Fruit fly (Drosophila melanogaster) whole organism, embryonic: ENCODE data around the gene CAH4.
A peak's percentile ranks its signal among the peaks of the same experiment; 100 is the strongest.

Source experiments
- Atf3 ChIP-seq: fragments of 200-800 bp; sonication (Bioruptor generic); optimal IDR thresholded peaks from 3 replicates; lab custom pipeline; 2016; ENCODE audit warnings: missing biosample characterization, missing genetic modification characterization
- CG11085 ChIP-seq: fragments of 200-800 bp; sonication (Bioruptor generic); IDR thresholded peaks from 2 replicates; pipeline ENCODE4 v1.3.6; 2022; ENCODE audit warnings: missing biosample characterization, missing genetic modification characterization
- CG12155 ChIP-seq: fragments of 200-800 bp; sonication (Bioruptor generic); optimal IDR thresholded peaks from 3 replicates; lab custom pipeline; 2016; ENCODE audit warnings: missing biosample characterization, missing genetic modification characterization
- CG12942 ChIP-seq: fragments of 200-800 bp; sonication (Bioruptor generic); optimal IDR thresholded peaks from 3 replicates; lab custom pipeline; 2016; ENCODE audit warnings: missing biosample characterization, missing genetic modification characterization
- CG13287 ChIP-seq: fragments of 200-800 bp; sonication (Bioruptor generic); IDR thresholded peaks from 2 replicates; pipeline ENCODE4 v1.3.6; 2022; ENCODE audit warnings: missing biosample characterization, missing genetic modification characterization; ENCODE audit not compliant: partially characterized antibody
- CG17568 ChIP-seq: fragments of 200-800 bp; sonication (Bioruptor generic); optimal IDR thresholded peaks from 2 replicates; lab custom pipeline; 2018; ENCODE audit warnings: missing biosample characterization, mild to moderate bottlenecking, missing genetic modification characterization, moderate library complexity
- CG18476 ChIP-seq: fragments of 200-800 bp; sonication (Bioruptor generic); optimal IDR thresholded peaks from 2 replicates; lab custom pipeline; 2016; ENCODE audit warnings: missing biosample characterization, mild to moderate bottlenecking, missing genetic modification characterization
- CG34224 ChIP-seq: fragments of 200-800 bp; sonication (Bioruptor generic); IDR thresholded peaks from 3 replicates; pipeline ENCODE4 v1.3.6; 2022; ENCODE audit warnings: missing biosample characterization, missing genetic modification characterization; ENCODE audit not compliant: partially characterized antibody
- CG4282 ChIP-seq: fragments of 200-800 bp; sonication (Bioruptor generic); optimal IDR thresholded peaks from 2 replicates; lab custom pipeline; 2016; ENCODE audit warnings: missing biosample characterization, missing genetic modification characterization
- CG4328 ChIP-seq: fragments of 200-800 bp; sonication (Bioruptor generic); optimal IDR thresholded peaks from 3 replicates; lab custom pipeline; 2017; ENCODE audit warnings: missing biosample characterization, missing genetic modification reagents, missing genetic modification characterization
- CG4404 ChIP-seq: fragments of 200-800 bp; sonication (Bioruptor generic); IDR thresholded peaks from 2 replicates; pipeline ENCODE4 v1.3.6; 2022; ENCODE audit warnings: missing biosample characterization, missing genetic modification characterization
- CG4707 ChIP-seq: fragments of 200-800 bp; sonication (Bioruptor generic); optimal IDR thresholded peaks from 2 replicates; lab custom pipeline; 2018; ENCODE audit warnings: missing biosample characterization, mild to moderate bottlenecking, missing genetic modification characterization, moderate library complexity
- CG4820 ChIP-seq: fragments of 200-800 bp; sonication (Bioruptor generic); optimal IDR thresholded peaks from 3 replicates; lab custom pipeline; 2016; ENCODE audit warnings: missing biosample characterization, missing genetic modification characterization
- CG6254 ChIP-seq: fragments of 200-800 bp; sonication (Bioruptor generic); optimal IDR thresholded peaks from 3 replicates; lab custom pipeline; 2017; ENCODE audit warnings: mild to moderate bottlenecking, missing biosample characterization, missing genetic modification reagents, missing genetic modification characterization
- CG6689 ChIP-seq: fragments of 200-800 bp; sonication (Bioruptor generic); IDR thresholded peaks from 2 replicates; pipeline ENCODE4 v1.3.6; 2022; ENCODE audit warnings: missing biosample characterization, missing genetic modification characterization
- CG6813 ChIP-seq: fragments of 200-800 bp; sonication (Bioruptor generic); optimal IDR thresholded peaks from 2 replicates; lab custom pipeline; 2017; ENCODE audit warnings: missing biosample characterization, missing genetic modification characterization, mild to moderate bottlenecking, moderate library complexity, missing genetic modification reagents
- CG7839 ChIP-seq: fragments of 200-800 bp; sonication (Bioruptor generic); optimal IDR thresholded peaks from 3 replicates; lab custom pipeline; 2018; ENCODE audit warnings: missing biosample characterization, mild to moderate bottlenecking, missing genetic modification characterization, moderate library complexity
- CG8944 ChIP-seq: fragments of 200-800 bp; sonication (Bioruptor generic); optimal IDR thresholded peaks from 3 replicates; lab custom pipeline; 2016; ENCODE audit warnings: missing biosample characterization, missing genetic modification characterization
- CG9817 ChIP-seq: fragments of 200-800 bp; sonication (Bioruptor generic); optimal IDR thresholded peaks from 2 replicates; lab custom pipeline; 2018; ENCODE audit warnings: missing biosample characterization, mild to moderate bottlenecking, missing genetic modification characterization, moderate library complexity
- CTCF ChIP-seq: fragments of 200-800 bp; sonication (Bioruptor generic); optimal IDR thresholded peaks from 2 replicates; lab custom pipeline; 2017; ENCODE audit warnings: missing biosample characterization, mild to moderate bottlenecking, missing genetic modification characterization, moderate library complexity
- D19B ChIP-seq: fragments of 200-800 bp; sonication (Bioruptor generic); optimal IDR thresholded peaks from 2 replicates; lab custom pipeline; 2017; ENCODE audit warnings: missing biosample characterization, mild to moderate bottlenecking, missing genetic modification characterization
- Drgx ChIP-seq: fragments of 200-800 bp; sonication (Bioruptor generic); IDR thresholded peaks from 2 replicates; pipeline ENCODE4 v1.3.6; 2022; ENCODE audit warnings: missing biosample characterization, missing genetic modification characterization
- Ets97D ChIP-seq: fragments of 200-800 bp; sonication (Bioruptor generic); optimal IDR thresholded peaks from 3 replicates; lab custom pipeline; 2016; ENCODE audit warnings: missing biosample characterization, missing genetic modification characterization
- Fer3 ChIP-seq: fragments of 200-800 bp; sonication (Bioruptor generic); optimal IDR thresholded peaks from 2 replicates; lab custom pipeline; 2018; ENCODE audit warnings: missing biosample characterization, mild to moderate bottlenecking, missing genetic modification characterization, moderate library complexity
- HLH3B ChIP-seq: fragments of 200-800 bp; sonication (Bioruptor generic); IDR thresholded peaks from 2 replicates; pipeline ENCODE4 v1.3.6; 2022; ENCODE audit warnings: missing biosample characterization, missing genetic modification characterization
- Jarid2 ChIP-seq: fragments of 200-800 bp; sonication (Bioruptor generic); optimal IDR thresholded peaks from 3 replicates; lab custom pipeline; 2017; ENCODE audit warnings: mild to moderate bottlenecking, missing biosample characterization, missing genetic modification reagents, missing genetic modification characterization
- MTF-1 ChIP-seq: fragments of 200-800 bp; sonication (Bioruptor generic); optimal IDR thresholded peaks from 2 replicates; lab custom pipeline; 2018; ENCODE audit warnings: missing biosample characterization, mild to moderate bottlenecking, missing genetic modification characterization, borderline replicate concordance
- Myb ChIP-seq: fragments of 200-800 bp; sonication (Bioruptor generic); optimal IDR thresholded peaks from 2 replicates; lab custom pipeline; 2016; ENCODE audit warnings: missing biosample characterization, missing genetic modification characterization
- Rfx ChIP-seq: fragments of 200-800 bp; sonication (Bioruptor generic); IDR thresholded peaks from 2 replicates; pipeline ENCODE4 v1.3.6; 2022; ENCODE audit warnings: missing biosample characterization, missing genetic modification characterization
- Sox102F ChIP-seq: fragments of 200-800 bp; sonication (Bioruptor generic); optimal IDR thresholded peaks from 2 replicates; lab custom pipeline; 2018; ENCODE audit warnings: missing biosample characterization, mild to moderate bottlenecking, missing genetic modification characterization, moderate library complexity
- TFAM ChIP-seq: fragments of 200-800 bp; sonication (Bioruptor generic); optimal IDR thresholded peaks from 2 replicates; lab custom pipeline; 2017; ENCODE audit warnings: missing biosample characterization, missing genetic modification characterization, inconsistent platforms
- aop ChIP-seq: fragments of 200-800 bp; sonication (Bioruptor generic); IDR thresholded peaks from 2 replicates; pipeline ENCODE4 v1.3.6; 2022; ENCODE audit warnings: missing biosample characterization, missing genetic modification characterization
- ara ChIP-seq: fragments of 200-800 bp; sonication (Bioruptor generic); IDR thresholded peaks from 2 replicates; pipeline ENCODE4 v1.3.6; 2022; ENCODE audit warnings: missing biosample characterization, missing genetic modification characterization
- ci ChIP-seq: fragments of 200-800 bp; sonication (Bioruptor generic); IDR thresholded peaks from 3 replicates; pipeline ENCODE4 v1.3.6; 2022; ENCODE audit warnings: missing biosample characterization, missing genetic modification characterization
- corto ChIP-seq: fragments of 200-800 bp; sonication (Bioruptor generic); optimal IDR thresholded peaks from 2 replicates; lab custom pipeline; 2016; ENCODE audit warnings: missing biosample characterization, mild to moderate bottlenecking, missing genetic modification characterization, moderate library complexity
- esg ChIP-seq: fragments of 200-800 bp; sonication (Bioruptor generic); conservative IDR thresholded peaks from 2 replicates; pipeline ENCODE4 v1.3.6; 2022; ENCODE audit warnings: missing biosample characterization, missing genetic modification characterization
- ewg ChIP-seq: fragments of 200-800 bp; sonication (Bioruptor generic); optimal IDR thresholded peaks from 3 replicates; lab custom pipeline; 2017; ENCODE audit warnings: mild to moderate bottlenecking, missing biosample characterization, missing genetic modification reagents, missing genetic modification characterization
- fru ChIP-seq: fragments of >200 bp; optimal IDR thresholded peaks from 2 replicates; lab custom pipeline; 2017
- gfzf ChIP-seq: fragments of 200-800 bp; sonication (Bioruptor generic); optimal IDR thresholded peaks from 2 replicates; lab custom pipeline; 2016; ENCODE audit warnings: missing biosample characterization, mild to moderate bottlenecking, missing genetic modification characterization, moderate library complexity
- jigr1 ChIP-seq: fragments of 200-800 bp; sonication (Bioruptor generic); IDR thresholded peaks from 3 replicates; pipeline ENCODE4 v1.3.6; 2022; ENCODE audit warnings: missing biosample characterization, missing genetic modification characterization
- knrl ChIP-seq: fragments of 200-800 bp; sonication (Bioruptor generic); IDR thresholded peaks from 3 replicates; pipeline ENCODE4 v1.3.6; 2022; ENCODE audit warnings: missing biosample characterization, missing genetic modification characterization; ENCODE audit not compliant: partially characterized antibody
- nom ChIP-seq: fragments of 200-800 bp; sonication (Bioruptor generic); optimal IDR thresholded peaks from 2 replicates; lab custom pipeline; 2017; ENCODE audit warnings: missing biosample characterization, missing genetic modification characterization, mild to moderate bottlenecking, moderate library complexity, missing genetic modification reagents
- pb ChIP-seq: fragments of 200-800 bp; sonication (Bioruptor generic); optimal IDR thresholded peaks from 3 replicates; lab custom pipeline; 2016; ENCODE audit warnings: missing biosample characterization, missing genetic modification characterization
- pzg ChIP-seq: fragments of 200-800 bp; sonication (Bioruptor generic); optimal IDR thresholded peaks from 3 replicates; lab custom pipeline; 2018; ENCODE audit warnings: missing biosample characterization, mild to moderate bottlenecking, missing genetic modification characterization, moderate library complexity
- ro ChIP-seq: fragments of 200-800 bp; sonication (Bioruptor generic); IDR thresholded peaks from 2 replicates; pipeline ENCODE4 v1.3.6; 2022; ENCODE audit warnings: missing biosample characterization, missing genetic modification characterization
- schlank ChIP-seq: fragments of 200-800 bp; sonication (Bioruptor generic); optimal IDR thresholded peaks from 2 replicates; lab custom pipeline; 2018; ENCODE audit warnings: missing biosample characterization, mild to moderate bottlenecking, missing genetic modification characterization
- sr ChIP-seq: fragments of 200-800 bp; sonication (Bioruptor generic); IDR thresholded peaks from 3 replicates; pipeline ENCODE4 v1.3.6; 2022; ENCODE audit warnings: missing biosample characterization, missing genetic modification characterization
- tna ChIP-seq: fragments of 200-800 bp; sonication (Bioruptor generic); IDR thresholded peaks from 2 replicates; pipeline ENCODE4 v1.3.6; 2022; ENCODE audit warnings: missing biosample characterization, missing genetic modification characterization; ENCODE audit not compliant: partially characterized antibody
- vfl ChIP-seq: fragments of 200-800 bp; sonication (Bioruptor generic); optimal IDR thresholded peaks from 2 replicates; lab custom pipeline; 2016; ENCODE audit warnings: missing biosample characterization, missing genetic modification characterization
- wdn ChIP-seq: fragments of 200-800 bp; sonication (Bioruptor generic); IDR thresholded peaks from 2 replicates; pipeline ENCODE4 v1.3.6; 2022; ENCODE audit warnings: missing biosample characterization, missing genetic modification characterization
- zen2 ChIP-seq: fragments of 200-800 bp; sonication (Bioruptor generic); IDR thresholded peaks from 3 replicates; pipeline ENCODE4 v1.3.6; 2022; ENCODE audit warnings: missing biosample characterization, missing genetic modification characterization; ENCODE audit not compliant: partially characterized antibody

CAH4 gene

DNA sequence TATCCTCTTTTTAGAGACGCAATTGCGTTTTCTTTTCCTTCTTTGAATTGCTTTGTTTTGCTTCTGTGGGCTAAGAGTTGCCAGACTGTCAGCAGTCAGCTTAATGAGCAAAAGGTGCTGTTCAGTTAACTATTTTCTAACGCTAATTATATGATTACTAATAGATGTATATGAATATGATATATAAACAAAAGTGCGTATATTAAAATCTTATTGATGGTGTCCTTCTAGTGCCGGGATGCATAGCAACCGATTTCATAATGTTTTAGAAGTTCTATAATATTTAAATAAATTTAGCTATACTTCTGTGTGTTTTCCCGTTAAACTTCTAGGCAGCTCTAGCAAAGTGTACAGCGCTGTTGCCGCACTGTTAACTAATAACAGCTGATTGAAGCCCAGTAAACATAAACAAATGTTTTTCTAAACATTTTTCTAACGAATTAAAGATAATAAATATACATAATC, 27.4 kb downstream of the CAH4 start, which contains the start of the genes Kaz and CG43273 (continued):
- TF ChIP-seq Myb (GFP tag; lab: Kevin White, UChicago) (no peak), vfl (GFP tag; lab: Kevin White, UChicago) (no peak), CG12155 (GFP tag; lab: Kevin White, UChicago) (peak; percentile 61), Drgx (no peak), Atf3 (GFP tag; lab: Kevin White, UChicago) (no peak), CG4707 (GFP tag; lab: Kevin White, UChicago) (no peak), jigr1 (no peak), knrl (GFP tag; lab: Robert Waterston, UW) (no peak), pzg (GFP tag; lab: Kevin White, UChicago) (peak; percentile 35), CG17568 (GFP tag; lab: Kevin White, UChicago) (no peak), Fer3 (no peak), MTF-1 (GFP tag; lab: Kevin White, UChicago) (no peak), Jarid2 (GFP tag; lab: Kevin White, UChicago) (no peak), nom (no peak), ci (GFP tag; lab: Robert Waterston, UW) (no peak), Rfx (GFP tag; lab: Robert Waterston, UW) (peak; percentile 73), CG6813 (GFP tag; lab: Kevin White, UChicago) (no peak), CG4820 (GFP tag; lab: Kevin White, UChicago) (peak; percentile 42), CG13287 (GFP tag; lab: Robert Waterston, UW) (peak; percentile 22; the same call in 1 of the 2 replicates), fru (lab: Kevin White, UChicago) (no peak), ro (GFP tag; lab: Robert Waterston, UW) (no peak), sr (no peak), CG8944 (GFP tag; lab: Kevin White, UChicago) (no peak), CTCF (GFP tag; lab: Kevin White, UChicago) (no peak), CG6254 (GFP tag; lab: Kevin White, UChicago) (peak; percentile 7), D19B (GFP tag; lab: Kevin White, UChicago) (no peak), ara (GFP tag; lab: Robert Waterston, UW) (no peak), gfzf (GFP tag; lab: Kevin White, UChicago) (no peak), corto (GFP tag; lab: Kevin White, UChicago) (no peak), zen2 (no peak), CG9817 (tag; lab: Kevin White, UChicago) (peak; percentile 73), Ets97D (GFP tag; lab: Kevin White, UChicago) (no peak), CG7839 (tag; lab: Kevin White, UChicago) (no peak), CG4282 (no peak), esg (GFP tag; lab: Robert Waterston, UW) (peak; percentile 25; the same call in 1 of the 2 replicates), Sox102F (GFP tag; lab: Kevin White, UChicago) (no peak), CG34224 (GFP tag; lab: Robert Waterston, UW) (no peak), pb (GFP tag; lab: Kevin White, UChicago) (no peak), HLH3B (GFP tag; lab: Robert Waterston, UW) (no peak), TFAM (no peak), wdn (GFP tag; lab: Robert Waterston, UW) (0 out of 2 replicates have a peak, but pooled peaks have one; percentile 19), schlank (tag; lab: Kevin White, UChicago) (no peak), CG4404 (GFP tag; lab: Robert Waterston, UW) (no peak), ewg (GFP tag; lab: Kevin White, UChicago) (peak; percentile 54), CG6689 (GFP tag; lab: Robert Waterston, UW) (no peak), CG18476 (GFP tag; lab: Kevin White, UChicago) (peak; percentile 31), tna (GFP tag; lab: Robert Waterston, UW) (no peak), aop (GFP tag; lab: Robert Waterston, UW) (no peak), CG12942 (GFP tag; lab: Kevin White, UChicago) (peak; percentile 40), CG4328 (GFP tag; lab: Kevin White, UChicago) (peak; percentile 23), CG11085 (no peak)
